Worm (Caenorhabditis elegans): Measurements from ENCODE around the gene Y67D8C.22.

DNA sequence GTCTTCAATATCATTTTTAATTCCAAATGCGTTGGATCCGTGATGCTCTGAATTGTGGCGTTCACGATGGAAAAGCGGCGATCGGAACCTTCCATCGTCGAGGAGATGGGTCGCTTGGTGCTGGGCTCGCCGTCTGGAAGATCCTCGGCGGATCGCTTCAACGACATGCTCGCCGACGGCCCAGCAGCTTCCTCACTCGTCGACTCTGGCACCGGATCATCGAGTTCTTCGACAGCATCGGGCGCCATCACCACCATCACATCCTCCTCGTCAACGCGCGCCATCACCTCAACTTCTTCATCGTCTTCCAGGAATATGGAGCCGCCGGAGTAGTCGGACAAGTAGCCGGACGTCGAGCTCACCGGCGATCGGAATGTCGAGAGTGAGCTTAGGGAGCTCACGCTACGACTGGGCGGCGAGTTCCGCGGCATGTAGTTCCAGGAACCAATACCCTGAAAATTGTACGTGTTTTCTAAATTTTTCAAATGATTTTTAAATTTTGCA is 13.1 kb downstream of the Y67D8C.22 start, which contains the start of gene Y67D8C.6:
- TF ChIP-seq fos-1 (tag; optimal IDR thresholded peaks at IDR 0.05): no peak
- TF ChIP-seq madf-9 (GFP tag; conservative IDR thresholded peaks at IDR 0.05): no peak
- no peak for TF ChIP-seq attf-4 (tag; optimal IDR thresholded peaks at IDR 0.05)
- TF ChIP-seq F49E8.2 (tag; optimal IDR thresholded peaks at IDR 0.05; ENCODE audit: borderline replicate concordance): no peak
- TF ChIP-seq lin-13 (GFP tag; optimal IDR thresholded peaks at IDR 0.05): no peak
- no peak for TF ChIP-seq pqm-1 (tag; optimal IDR thresholded peaks at IDR 0.05)
- TF ChIP-seq hmg-1.1 (GFP tag; IDR thresholded peaks at IDR 0.05): no peak
- no peak for TF ChIP-seq egl-43 (GFP tag; IDR thresholded peaks at IDR 0.05)
- TF ChIP-seq unc-62 (GFP tag; optimal IDR thresholded peaks at IDR 0.05 in 1 of 2): peak in 1 of 2 experiments; percentile 83
- TF ChIP-seq unc-62 (tag; optimal IDR thresholded peaks at IDR 0.05): no peak
- TF ChIP-seq lin-39 (tag; optimal IDR thresholded peaks at IDR 0.05): no peak
- no peak for TF ChIP-seq nhr-76 (tag; optimal IDR thresholded peaks at IDR 0.05)
- no peak for TF ChIP-seq daf-8 (GFP tag; IDR thresholded peaks at IDR 0.05)
- no peak for TF ChIP-seq nhr-11 (tag; optimal IDR thresholded peaks at IDR 0.05)
- TF ChIP-seq ceh-44 (GFP tag; IDR thresholded peaks at IDR 0.05): no peak

Measured in whole organism, L4 larva.